Worm (Caenorhabditis elegans) whole organism, L4 larva: ENCODE data around the gene M199.136.

Experiments
- ceh-44 ChIP-seq: fragments of 200-800 bp; sonication (Bioruptor generic); IDR thresholded peaks from 2 replicates; pipeline ENCODE4 v1.3.6; 2022; ENCODE audit warnings: missing genetic modification reagents, missing genetic modification characterization, missing compliant biosample characterization
- dpl-1 ChIP-seq: fragments of 150-350 bp; optimal IDR thresholded peaks from 2 replicates; lab custom pipeline; 2014; ENCODE audit warnings: missing biosample characterization, missing genetic modification reagents, missing genetic modification characterization
- hlh-30 ChIP-seq: sonication (generic microtip); optimal IDR thresholded peaks from 2 replicates; lab custom pipeline; 2017; ENCODE audit warnings: antibody characterized with exemption, mild to moderate bottlenecking, missing genetic modification characterization, missing compliant biosample characterization; ENCODE audit not compliant: insufficient read depth
- jun-1 ChIP-seq: fragments of 150-350 bp; optimal IDR thresholded peaks from 2 replicates; lab custom pipeline; 2014; ENCODE audit warnings: missing biosample characterization, missing genetic modification reagents, missing genetic modification characterization
- lin-15B ChIP-seq: fragments of 150-350 bp; sonication (generic microtip); optimal IDR thresholded peaks from 3 replicates; lab custom pipeline; 2014; ENCODE audit warnings: missing biosample characterization, missing genetic modification characterization
- lin-38 ChIP-seq: fragments of 200-800 bp; sonication (Bioruptor generic); IDR thresholded peaks from 2 replicates; pipeline ENCODE4 v1.3.6; 2022; ENCODE audit warnings: missing genetic modification reagents, missing genetic modification characterization, missing compliant biosample characterization
- lin-39 ChIP-seq: fragments of 150-350 bp; optimal IDR thresholded peaks from 2 replicates; lab custom pipeline; 2014; ENCODE audit warnings: missing biosample characterization, missing genetic modification reagents, missing genetic modification characterization
- nhr-237 ChIP-seq: sonication (generic microtip); optimal IDR thresholded peaks from 2 replicates; lab custom pipeline; 2017; ENCODE audit warnings: missing biosample characterization, missing genetic modification characterization
- nhr-25 ChIP-seq: sonication (generic microtip); optimal IDR thresholded peaks from 2 replicates; lab custom pipeline; 2017; ENCODE audit warnings: missing genetic modification characterization, mild to moderate bottlenecking, missing compliant biosample characterization, antibody characterized with exemption, moderate library complexity, borderline replicate concordance; ENCODE audit not compliant: insufficient read depth
- nhr-6 ChIP-seq: fragments of 150-350 bp; optimal IDR thresholded peaks from 2 replicates; lab custom pipeline; 2014; ENCODE audit warnings: missing biosample characterization, missing genetic modification characterization
- nhr-76 ChIP-seq: fragments of 150-350 bp; optimal IDR thresholded peaks from 2 replicates; lab custom pipeline; 2014; ENCODE audit warnings: missing biosample characterization, missing genetic modification characterization
- nhr-77 ChIP-seq: fragments of 150-350 bp; optimal IDR thresholded peaks from 2 replicates; lab custom pipeline; 2014; ENCODE audit warnings: missing biosample characterization, missing genetic modification characterization
- unc-39 ChIP-seq: sonication (generic microtip); optimal IDR thresholded peaks from 2 replicates; lab custom pipeline; 2017; ENCODE audit warnings: missing biosample characterization, missing genetic modification characterization
- unc-62 ChIP-seq, 3 experiments: fragments of 150-350 bp in 1 of 3; sonication (generic microtip); optimal IDR thresholded peaks in 2 of 3; peaks in 1 of 3; 1 replicate in 1 of 3; 2 replicates in 2 of 3; lab custom pipeline; 2014 to 2017; ENCODE audit warnings: missing biosample characterization in 3 of 3, missing genetic modification characterization in 3 of 3, missing genetic modification reagents in 3 of 3, missing genotype in 1 of 3

ce11 chrIV:15120746-15121145, 2.3 kb downstream of the M199.136 start, which contains the start of gene clec-189:
- TF ChIP-seq ceh-44, result no peak
- TF ChIP-seq unc-39 (tag; lab: Kevin White, UChicago), result no peak
- no peak for TF ChIP-seq lin-15B (tag; lab: Kevin White, UChicago)
- TF ChIP-seq lin-39 (tag; lab: Kevin White, UChicago), result no peak
- no peak for TF ChIP-seq jun-1
- TF ChIP-seq hlh-30 (tag; lab: Kevin White, UChicago), result no peak
- TF ChIP-seq nhr-6 (tag; lab: Kevin White, UChicago), result no peak
- TF ChIP-seq nhr-76 (tag; lab: Kevin White, UChicago), result no peak
- TF ChIP-seq nhr-77 (tag; lab: Kevin White, UChicago), result no peak
- no peak for TF ChIP-seq lin-38
- no peak for TF ChIP-seq nhr-237 (tag; lab: Kevin White, UChicago)
- TF ChIP-seq nhr-25, result no peak
- TF ChIP-seq unc-62 (GFP tag; optimal IDR thresholded peaks at IDR 0.05 in 1 of 2; lab: Kevin White, UChicago), result no peak
- TF ChIP-seq unc-62 (tag; optimal IDR thresholded peaks at IDR 0.05; lab: Kevin White, UChicago), result no peak
- TF ChIP-seq dpl-1 (GFP tag; lab: Kevin White, UChicago), result no peak
